Worm (Caenorhabditis elegans) whole organism, midembryonic: Measurements from ENCODE around the gene Y69H2.10.

Experiments used
- T22C8.4 ChIP-seq: fragments of 200-800 bp; sonication (Bioruptor generic); IDR thresholded peaks from 2 replicates; pipeline ENCODE4 v1.3.6; 2022; ENCODE audit warnings: missing genetic modification characterization, missing compliant biosample characterization
- cog-1 ChIP-seq: sonication (generic microtip); optimal IDR thresholded peaks from 2 replicates; lab custom pipeline; 2016; ENCODE audit warnings: missing genetic modification characterization, missing compliant biosample characterization
- flt-1 ChIP-seq: fragments of 200-800 bp; sonication (Bioruptor generic); IDR thresholded peaks from 2 replicates; pipeline ENCODE4 v1.3.6; 2022; ENCODE audit warnings: missing genetic modification characterization, missing compliant biosample characterization
- klf-2 ChIP-seq: fragments of 200-800 bp; sonication (Bioruptor generic); conservative IDR thresholded peaks from 2 replicates; pipeline ENCODE4 v1.3.6; 2022; ENCODE audit warnings: missing genetic modification reagents, missing genetic modification characterization, missing compliant biosample characterization
- med-1 ChIP-seq: sonication (generic microtip); optimal IDR thresholded peaks from 2 replicates; lab custom pipeline; 2017; ENCODE audit warnings: missing genetic modification characterization, mild to moderate bottlenecking, missing compliant biosample characterization, antibody characterized with exemption, missing genetic modification reagents; ENCODE audit not compliant: insufficient read depth
- ref-1 ChIP-seq: fragments of 200-800 bp; sonication (Bioruptor generic); conservative IDR thresholded peaks from 2 replicates; pipeline ENCODE4 v1.3.6; 2022; ENCODE audit warnings: missing genetic modification reagents, missing genetic modification characterization, missing compliant biosample characterization
- tab-1 ChIP-seq: fragments of 200-800 bp; sonication (Bioruptor generic); IDR thresholded peaks from 2 replicates; pipeline ENCODE4 v1.3.6; 2022; ENCODE audit warnings: missing genetic modification characterization, missing compliant biosample characterization
- ztf-23 ChIP-seq: fragments of 200-800 bp; sonication (Bioruptor generic); IDR thresholded peaks from 2 replicates; pipeline ENCODE4 v1.3.6; 2022; ENCODE audit warnings: missing genetic modification reagents, missing genetic modification characterization, missing compliant biosample characterization
- ztf-29 ChIP-seq: fragments of 200-800 bp; sonication (Bioruptor generic); IDR thresholded peaks from 2 replicates; pipeline ENCODE4 v1.3.6; 2022; ENCODE audit warnings: missing genetic modification reagents, missing genetic modification characterization, missing compliant biosample characterization

DNA sequence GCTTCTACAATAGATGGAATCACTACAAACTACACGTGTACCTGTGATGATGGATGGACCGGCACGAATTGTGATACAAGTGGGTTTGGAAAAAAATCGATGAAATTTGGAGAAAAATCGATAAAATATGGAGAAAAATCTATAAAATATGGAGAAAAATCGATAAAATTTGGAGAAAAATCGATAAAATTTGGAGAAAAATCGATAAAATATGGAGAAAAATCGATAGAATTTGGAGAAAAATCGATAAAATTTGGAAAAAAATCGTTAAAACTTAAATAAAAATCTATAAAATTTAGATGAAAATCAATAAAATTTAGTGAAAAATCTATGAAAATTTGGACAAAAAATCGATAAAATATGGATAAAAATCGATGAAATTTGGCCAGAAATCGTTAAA, 25.9 kb upstream of the Y69H2.10 start:
- no peak for TF ChIP-seq cog-1
- no peak for TF ChIP-seq flt-1 (GFP tag; lab: Robert Waterston, UW)
- no peak for TF ChIP-seq ztf-23 (GFP tag; lab: Robert Waterston, UW)
- peak; percentile 74 for TF ChIP-seq T22C8.4 (GFP tag; lab: Robert Waterston, UW)
- no peak for TF ChIP-seq klf-2 (GFP tag; lab: Robert Waterston, UW)
- no peak for TF ChIP-seq med-1
- no peak for TF ChIP-seq ztf-29 (GFP tag; lab: Robert Waterston, UW)
- no peak for TF ChIP-seq tab-1 (GFP tag; lab: Robert Waterston, UW)
- TF ChIP-seq ref-1: no peak
